Worm (Caenorhabditis elegans) whole organism, late embryonic: ENCODE measurements around the gene clec-219.

Experiments
- F13H6.1 ChIP-seq: sonication (generic microtip); optimal IDR thresholded peaks from 2 replicates; lab custom pipeline; 2016; ENCODE audit warnings: missing genetic modification characterization, missing compliant biosample characterization
- ama-1 ChIP-seq: fragments of 150-350 bp; optimal IDR thresholded peaks from 2 replicates; lab custom pipeline; 2014
- ceh-14 ChIP-seq: sonication (generic microtip); optimal IDR thresholded peaks from 2 replicates; lab custom pipeline; 2016; ENCODE audit warnings: missing genotype, missing genetic modification characterization, missing compliant biosample characterization
- elt-2 ChIP-seq: sonication (generic microtip); optimal IDR thresholded peaks from 2 replicates; lab custom pipeline; 2016; ENCODE audit warnings: missing genetic modification reagents, missing genetic modification characterization, missing compliant biosample characterization
- lin-11 ChIP-seq: fragments of 200-800 bp; sonication (Bioruptor generic); optimal IDR thresholded peaks from 2 replicates; lab custom pipeline; 2018; ENCODE audit warnings: mild to moderate bottlenecking, missing genetic modification characterization, missing compliant biosample characterization
- npax-4 ChIP-seq: sonication (generic microtip); optimal IDR thresholded peaks from 2 replicates; lab custom pipeline; 2016; ENCODE audit warnings: missing genetic modification characterization, missing compliant biosample characterization
- pha-4 ChIP-seq: fragments of 150-350 bp; optimal IDR thresholded peaks from 2 replicates; lab custom pipeline; 2018; ENCODE audit warnings: missing biosample characterization, missing genetic modification reagents, missing genetic modification characterization

DNA sequence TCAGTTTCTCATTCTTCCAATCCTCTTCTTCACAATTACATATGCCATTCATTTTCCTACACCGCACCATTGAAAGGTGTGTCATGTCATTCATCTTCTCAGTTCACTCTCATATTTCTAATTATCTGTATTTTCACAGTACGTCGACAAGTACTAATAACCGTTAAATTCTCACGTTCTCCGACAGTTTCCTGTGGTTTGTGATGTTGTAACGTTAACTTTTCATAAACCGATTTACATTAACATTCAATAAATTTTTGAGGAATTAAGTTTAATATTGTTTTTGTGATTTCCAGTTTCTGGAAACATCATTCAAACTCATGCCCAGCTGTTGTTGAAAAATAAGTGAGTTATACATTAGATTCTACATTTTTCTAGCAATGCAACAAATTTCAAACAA is 16.1 kb downstream of the clec-219 start, which contains the start of gene tmd-2:
- TF ChIP-seq elt-2 (tag; lab: Kevin White, UChicago) = no peak
- no peak for TF ChIP-seq pha-4 (tag; lab: Kevin White, UChicago)
- TF ChIP-seq lin-11 (tag; lab: Kevin White, UChicago) = no peak
- TF ChIP-seq F13H6.1 (tag; lab: Kevin White, UChicago) = no peak
- no peak for TF ChIP-seq ceh-14 (tag; lab: Kevin White, UChicago)
- no peak for TF ChIP-seq npax-4 (tag; lab: Kevin White, UChicago)
- no peak for TF ChIP-seq ama-1
